Fruit fly (Drosophila melanogaster) whole organism, wandering third instar larva: ENCODE data around the gene CG18259.
A peak's percentile ranks its signal among the peaks of the same experiment; 100 is the strongest.

Experiments used
- Abd-B ChIP-seq: fragments of >200 bp; optimal IDR thresholded peaks from 2 replicates; lab custom pipeline; 2017; ENCODE audit warnings: missing biosample characterization, missing genetic modification characterization
- CG9705 ChIP-seq: fragments of 200-800 bp; sonication (Bioruptor generic); optimal IDR thresholded peaks from 2 replicates; lab custom pipeline; 2018; ENCODE audit warnings: missing biosample characterization, mild to moderate bottlenecking, missing genetic modification characterization
- Dfd ChIP-seq: fragments of >200 bp; optimal IDR thresholded peaks from 2 replicates; lab custom pipeline; 2017; ENCODE audit warnings: missing biosample characterization, missing genetic modification characterization
- Dif ChIP-seq: fragments of 200-275, 200-300 bp; sonication (Bioruptor generic); optimal IDR thresholded peaks from 2 replicates; lab custom pipeline; 2018; ENCODE audit warnings: missing biosample characterization, missing genetic modification characterization; ENCODE audit not compliant: partially characterized antibody
- GATAd ChIP-seq: sonication (Bioruptor generic); optimal IDR thresholded peaks from 2 replicates; lab custom pipeline; 2016; ENCODE audit warnings: missing biosample characterization, missing genetic modification characterization
- Hnf4 ChIP-seq: fragments of 200-800 bp; sonication (Bioruptor generic); optimal IDR thresholded peaks from 2 replicates; lab custom pipeline; 2016; ENCODE audit warnings: missing biosample characterization, mild to moderate bottlenecking, missing genetic modification characterization
- Hr83 ChIP-seq: fragments of 200-300 bp; sonication (Bioruptor generic); optimal IDR thresholded peaks from 2 replicates; lab custom pipeline; 2016; ENCODE audit warnings: missing biosample characterization, mild to moderate bottlenecking, missing genetic modification characterization, moderate library complexity; ENCODE audit not compliant: poor library complexity, severe bottlenecking
- Jra ChIP-seq: sonication (Bioruptor generic); optimal IDR thresholded peaks from 2 replicates; lab custom pipeline; 2016; ENCODE audit warnings: missing biosample characterization, missing genetic modification characterization
- Mio ChIP-seq: sonication (Bioruptor generic); optimal IDR thresholded peaks from 2 replicates; lab custom pipeline; 2016; ENCODE audit warnings: missing biosample characterization, missing genetic modification characterization
- Myc ChIP-seq: fragments of >200 bp; optimal IDR thresholded peaks from 2 replicates; lab custom pipeline; 2017
- N ChIP-seq: fragments of >200 bp; optimal IDR thresholded peaks from 2 replicates; lab custom pipeline; 2018; ENCODE audit warnings: missing biosample characterization, missing external identifiers, missing genetic modification characterization
- OdsH ChIP-seq: fragments of 200-800 bp; sonication (Bioruptor generic); optimal IDR thresholded peaks from 2 replicates; lab custom pipeline; 2016; ENCODE audit warnings: missing biosample characterization, mild to moderate bottlenecking, missing genetic modification characterization
- Rel ChIP-seq, 2 experiments: fragments of 200-800 bp; sonication (Bioruptor generic) in 1 of 2; optimal IDR thresholded peaks; 2 replicates in 1 of 2; 3 replicates in 1 of 2; lab custom pipeline; 2016 to 2019; ENCODE audit warnings: mild to moderate bottlenecking in 2 of 2, missing biosample characterization in 2 of 2, missing genetic modification characterization in 2 of 2, moderate library complexity in 1 of 2
- Sp1 ChIP-seq: fragments of 200-800 bp; sonication (Bioruptor generic); optimal IDR thresholded peaks from 3 replicates; lab custom pipeline; 2019; ENCODE audit warnings: missing biosample characterization, mild to moderate bottlenecking, missing genetic modification characterization, moderate library complexity
- Vsx2 ChIP-seq: fragments of 200-300, 225-300 bp; sonication (Bioruptor generic); optimal IDR thresholded peaks from 2 replicates; lab custom pipeline; 2018; ENCODE audit warnings: missing biosample characterization, missing genetic modification characterization; ENCODE audit not compliant: partially characterized antibody
- dl ChIP-seq, 2 experiments: fragments of 175-275, 200-275 bp in 1 of 2; fragments of 200-275 bp in 1 of 2; sonication (Bioruptor generic); optimal IDR thresholded peaks; lab custom pipeline; 2018; ENCODE audit warnings: mild to moderate bottlenecking in 2 of 2, missing biosample characterization in 2 of 2, missing genetic modification characterization in 2 of 2, moderate library complexity in 2 of 2; ENCODE audit not compliant: partially characterized antibody in 2 of 2, insufficient read depth in 1 of 2
- dmrt93B ChIP-seq: fragments of 200-800 bp; sonication (Bioruptor generic); optimal IDR thresholded peaks from 2 replicates; lab custom pipeline; 2018; ENCODE audit warnings: missing biosample characterization, mild to moderate bottlenecking, missing genetic modification characterization
- dsf ChIP-seq: sonication (Bioruptor generic); optimal IDR thresholded peaks from 2 replicates; lab custom pipeline; 2016; ENCODE audit warnings: missing biosample characterization, missing genetic modification characterization, borderline replicate concordance
- ey ChIP-seq: fragments of 200-800 bp; sonication (Bioruptor generic); optimal IDR thresholded peaks from 2 replicates; lab custom pipeline; 2016; ENCODE audit warnings: missing biosample characterization, missing genetic modification characterization
- foxo ChIP-seq, 2 experiments: fragments of 200-800 bp; sonication (Bioruptor generic); optimal IDR thresholded peaks; 2 replicates in 1 of 2; 3 replicates in 1 of 2; lab custom pipeline; 2016 to 2017; ENCODE audit warnings: missing biosample characterization in 2 of 2, missing genetic modification characterization in 2 of 2
- fru ChIP-seq: fragments of 200-800 bp; sonication (Bioruptor generic); optimal IDR thresholded peaks from 3 replicates; lab custom pipeline; 2016; ENCODE audit warnings: missing biosample characterization, mild to moderate bottlenecking, missing genetic modification characterization
- jim ChIP-seq: fragments of 175-275, 200-325 bp; sonication (Bioruptor generic); optimal IDR thresholded peaks from 2 replicates; lab custom pipeline; 2016; ENCODE audit warnings: missing biosample characterization, mild to moderate bottlenecking, missing genetic modification characterization
- lola ChIP-seq: fragments of >200 bp; optimal IDR thresholded peaks from 2 replicates; lab custom pipeline; 2017; ENCODE audit warnings: missing biosample characterization, missing genetic modification characterization
- pan ChIP-seq: fragments of >200 bp; optimal IDR thresholded peaks from 2 replicates; lab custom pipeline; 2017
- psq ChIP-seq: fragments of 200-800 bp; sonication (Bioruptor generic); optimal IDR thresholded peaks from 3 replicates; lab custom pipeline; 2017; ENCODE audit warnings: missing biosample characterization, mild to moderate bottlenecking, missing genetic modification characterization, moderate library complexity
- rgr ChIP-seq: fragments of 200-800 bp; sonication (Bioruptor generic); optimal IDR thresholded peaks from 3 replicates; lab custom pipeline; 2016; ENCODE audit warnings: missing biosample characterization, mild to moderate bottlenecking, missing genetic modification characterization
- sage ChIP-seq: fragments of 200-800 bp; sonication (Bioruptor generic); optimal IDR thresholded peaks from 2 replicates; lab custom pipeline; 2016; ENCODE audit warnings: missing biosample characterization, mild to moderate bottlenecking, missing genetic modification characterization
- sv ChIP-seq: fragments of 200-800 bp; sonication (Bioruptor generic); optimal IDR thresholded peaks from 3 replicates; lab custom pipeline; 2016; ENCODE audit warnings: missing biosample characterization, missing genetic modification characterization
- tai ChIP-seq: sonication (Bioruptor generic); optimal IDR thresholded peaks from 2 replicates; lab custom pipeline; 2016; ENCODE audit warnings: missing biosample characterization, missing genetic modification characterization
- usp ChIP-seq: fragments of >200 bp; optimal IDR thresholded peaks from 2 replicates; lab custom pipeline; 2017; ENCODE audit warnings: missing biosample characterization, missing genetic modification characterization

The CG18259 gene

DNA sequence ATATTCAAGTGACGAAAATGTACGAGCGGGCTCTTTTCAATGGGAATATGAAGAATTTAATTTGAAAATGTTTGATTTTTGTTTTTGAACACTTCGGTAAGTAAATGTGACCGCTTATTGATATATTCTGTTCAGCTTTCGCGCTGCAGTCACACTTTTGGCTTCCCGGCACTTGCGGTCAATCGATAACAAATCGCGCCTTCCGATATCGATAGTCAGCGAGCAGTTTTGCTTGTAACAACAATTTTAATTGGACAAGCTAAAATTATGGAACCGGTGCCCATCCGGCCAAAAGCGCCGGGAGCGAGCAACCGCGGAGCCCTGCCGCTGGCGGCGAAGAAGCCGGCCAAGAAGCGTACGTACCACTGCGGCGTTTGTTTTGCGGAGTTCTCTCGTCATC, 47.1 kb upstream of the CG18259 start, which contains the start of gene CG7101:
TSS of gene CG7101 (plus strand) at position 196 of the 400 bp plus-strand sequence.
- no peak for TF ChIP-seq tai
- no peak for TF ChIP-seq Dif
- TF ChIP-seq Myc (lab: Kevin White, UChicago): no peak
- TF ChIP-seq Jra (GFP tag; lab: Kevin White, UChicago): no peak
- no peak for TF ChIP-seq sv (GFP tag; lab: Kevin White, UChicago)
- no peak for TF ChIP-seq Dfd (GFP tag; lab: Kevin White, UChicago)
- TF ChIP-seq rgr: no peak
- no peak for TF ChIP-seq Vsx2 (GFP tag; lab: Kevin White, UChicago)
- no peak for TF ChIP-seq dsf (GFP tag; lab: Kevin White, UChicago)
- TF ChIP-seq foxo (GFP tag; optimal IDR thresholded peaks at IDR 0.05; lab: Kevin White, UChicago): no peak
- TF ChIP-seq Sp1 (GFP tag; lab: Kevin White, UChicago): no peak

DNA sequence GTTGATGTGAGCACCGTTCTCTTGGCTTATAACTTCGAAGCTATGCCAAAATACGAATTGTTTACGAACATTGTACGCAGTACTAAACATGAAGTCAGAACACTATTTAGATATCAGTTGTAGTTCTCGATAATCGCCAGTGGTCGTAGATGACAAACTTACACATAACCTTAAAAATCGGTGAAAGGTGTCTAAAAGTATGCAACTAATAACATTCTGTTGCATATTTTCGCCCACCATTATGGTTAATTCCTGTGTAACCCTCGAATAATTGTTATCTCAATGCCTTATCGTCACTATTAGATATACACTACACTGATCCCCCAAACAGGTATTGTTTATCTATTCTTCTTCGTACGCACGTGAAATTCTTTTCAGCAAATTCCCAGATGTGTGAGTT, 31.6 kb upstream of the CG18259 start:
- TF ChIP-seq dl (GFP tag; optimal IDR thresholded peaks at IDR 0.05; lab: Kevin White, UChicago; ENCODE audit: insufficient read depth in 1 of 2, partially characterized antibody in 2 of 2) (no peak), N (no peak), ey (GFP tag; lab: Kevin White, UChicago) (no peak)

DNA sequence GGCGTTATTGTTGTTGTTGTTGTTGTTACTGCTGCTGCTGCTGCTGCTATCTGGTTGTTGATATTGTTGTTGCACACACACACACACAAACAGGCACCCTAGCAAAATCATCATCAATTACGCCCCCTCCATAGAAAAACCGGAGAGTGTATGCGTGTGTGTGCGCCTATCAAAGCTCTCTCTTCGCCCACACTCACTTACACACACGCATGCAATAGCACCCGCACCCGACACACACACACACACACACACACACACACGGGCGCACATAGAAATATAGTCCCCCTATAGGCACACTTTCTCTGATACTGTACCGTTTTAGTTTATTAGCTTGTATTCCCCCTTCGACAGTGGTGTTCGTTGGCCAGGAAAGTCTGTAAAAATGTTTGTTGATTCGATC, 31.1 kb upstream of the CG18259 start:
- no peak for TF ChIP-seq Myc (lab: Kevin White, UChicago)
- TF ChIP-seq Mio: no peak
- TF ChIP-seq pan (lab: Kevin White, UChicago): no peak
- peak; percentile 75 for TF ChIP-seq Dfd (GFP tag; lab: Kevin White, UChicago)

DNA sequence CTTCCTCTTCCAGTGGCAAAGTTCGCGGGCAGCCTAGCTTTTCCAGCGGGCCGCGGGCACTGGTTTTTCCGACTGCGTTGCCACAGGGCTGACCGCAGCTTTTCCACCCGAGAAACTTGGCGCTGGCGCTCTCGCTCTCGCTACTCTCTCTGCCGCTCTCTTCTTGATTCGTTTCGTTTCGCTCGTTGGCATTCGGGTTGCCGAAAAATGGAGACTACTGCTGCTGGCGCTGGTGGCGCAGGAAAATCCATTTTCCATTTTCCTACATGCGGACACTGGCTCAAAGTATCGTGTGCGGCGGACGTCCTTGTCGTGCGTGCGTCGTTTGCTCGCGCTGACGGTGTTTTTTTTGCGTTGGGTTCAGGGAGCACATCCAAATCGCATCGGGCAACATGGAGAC, 29.8 kb upstream of the CG18259 start, which contains the start of gene CG42450:
TSS of gene CG42450 (plus strand) at position 249 of the 400 bp plus-strand sequence.
- TF ChIP-seq OdsH (GFP tag; lab: Kevin White, UChicago): no peak
- no peak for TF ChIP-seq GATAd (GFP tag; lab: Kevin White, UChicago)
- TF ChIP-seq fru (GFP tag; lab: Kevin White, UChicago): no peak
- no peak for TF ChIP-seq Abd-B (GFP tag; lab: Kevin White, UChicago)
- TF ChIP-seq Hnf4 (GFP tag; lab: Kevin White, UChicago): no peak
- TF ChIP-seq jim (GFP tag; lab: Kevin White, UChicago): no peak
- no peak for TF ChIP-seq pan (lab: Kevin White, UChicago)
- TF ChIP-seq, all 38 proteins: peak for 0

DNA sequence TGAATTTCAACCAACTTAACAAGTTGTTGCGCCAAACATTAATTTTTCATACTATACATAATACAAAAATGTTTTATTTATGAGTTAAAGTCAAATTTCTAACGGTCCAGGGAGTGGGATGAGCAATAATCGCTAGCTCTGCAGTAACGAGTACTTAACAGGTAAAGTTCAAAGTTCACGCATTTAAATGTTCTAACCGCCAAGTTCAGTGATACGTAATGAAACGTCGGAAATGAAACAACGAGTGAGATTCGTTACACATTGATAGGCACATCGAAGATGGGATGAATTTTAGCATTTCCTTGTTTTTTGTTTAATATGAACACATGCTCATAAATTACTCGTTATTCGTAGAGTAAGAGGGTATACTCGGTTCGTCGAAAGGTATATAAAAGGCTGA, 28.8 kb upstream of the CG18259 start:
- TF ChIP-seq sage (GFP tag; lab: Kevin White, UChicago) (no peak), lola (GFP tag; lab: Kevin White, UChicago) (no peak), dmrt93B (no peak), N (no peak), Hr83 (no peak)
- TF ChIP-seq, all 38 proteins: peak for 0

- no peak for TF ChIP-seq sv (GFP tag; lab: Kevin White, UChicago)
- no peak for TF ChIP-seq pan (lab: Kevin White, UChicago)
- no peak for TF ChIP-seq Rel (GFP tag; optimal IDR thresholded peaks at IDR 0.05; lab: Kevin White, UChicago)
- TF ChIP-seq Rel (tag; optimal IDR thresholded peaks at IDR 0.05; lab: Kevin White, UChicago): no peak
- TF ChIP-seq foxo (GFP tag; optimal IDR thresholded peaks at IDR 0.05; lab: Kevin White, UChicago): no peak
- TF ChIP-seq rgr: no peak
- TF ChIP-seq CG9705: no peak
- TF ChIP-seq Abd-B (GFP tag; lab: Kevin White, UChicago): no peak
- no peak for TF ChIP-seq Jra (GFP tag; lab: Kevin White, UChicago)
- TF ChIP-seq fru (GFP tag; lab: Kevin White, UChicago): no peak
- no peak for TF ChIP-seq Dif
- no peak for TF ChIP-seq dsf (GFP tag; lab: Kevin White, UChicago)
- no peak for TF ChIP-seq ey (GFP tag; lab: Kevin White, UChicago)
- TF ChIP-seq psq: no peak
- no peak for TF ChIP-seq usp (GFP tag; lab: Kevin White, UChicago)
- TF ChIP-seq, all 38 proteins: peak for 0
Measured at dm6 chrX:18806365-18806764, 23.1 kb upstream of the CG18259 start, which contains the start of gene CG7058. Gene CG7058 (plus strand): TSS chrX:18806694.
